Fruit fly (Drosophila melanogaster): ENCODE measurements around the gene Ublcp1.

DNA sequence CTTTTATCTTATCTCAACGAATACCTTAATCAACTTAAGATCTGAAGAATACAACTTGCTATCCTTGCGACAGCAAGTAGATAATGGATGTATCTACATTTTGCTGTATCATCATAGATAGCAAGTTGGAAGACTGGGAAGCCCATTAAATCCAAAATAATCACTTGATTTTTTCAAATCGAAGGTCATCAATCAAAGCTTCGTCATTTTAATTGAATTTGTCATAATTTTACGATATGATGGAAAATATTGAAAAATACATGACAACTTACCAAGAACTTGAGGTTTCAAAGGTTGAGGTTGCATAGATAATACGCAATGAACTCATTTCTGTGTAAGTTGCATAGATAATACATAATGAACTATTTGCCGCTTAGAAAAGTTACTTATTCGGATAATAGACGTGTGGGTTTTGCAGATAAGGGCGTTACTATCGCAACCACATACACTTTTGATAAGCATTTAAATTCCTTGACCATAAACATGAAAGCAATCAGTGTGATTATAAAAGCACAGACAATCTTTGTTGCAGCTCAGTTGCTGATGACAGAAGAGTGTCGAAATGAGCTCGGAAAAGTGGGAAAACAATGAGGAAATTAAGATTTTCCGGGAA, 36.0 kb downstream of the Ublcp1 start, which contains the start of gene CG6733:
- TF ChIP-seq Snoo (tag; optimal IDR thresholded peaks at IDR 0.05) (no peak), Pif1B (GFP tag; optimal IDR thresholded peaks at IDR 0.05) (no peak), Ets98B (GFP tag; IDR thresholded peaks at IDR 0.05) (no peak)

Data from whole organism, pupa.